Worm (Caenorhabditis elegans) whole organism, L4 larva: ENCODE measurements around the gene sdc-2.

Source experiments
- F26F4.8 ChIP-seq: fragments of 200-800 bp; sonication (Bioruptor generic); conservative IDR thresholded peaks from 2 replicates; pipeline ENCODE4 v1.3.6; 2022; ENCODE audit warnings: missing genetic modification characterization, missing compliant biosample characterization
- F37D6.2 ChIP-seq: sonication (generic microtip); optimal IDR thresholded peaks from 2 replicates; lab custom pipeline; 2016; ENCODE audit warnings: mild to moderate bottlenecking, missing genetic modification characterization, missing compliant biosample characterization
- F49E8.2 ChIP-seq: sonication (generic microtip); optimal IDR thresholded peaks from 2 replicates; lab custom pipeline; 2016; ENCODE audit warnings: missing compliant biosample characterization, mild to moderate bottlenecking, missing genetic modification characterization, borderline replicate concordance
- T20F7.1 ChIP-seq: fragments of 200-800 bp; sonication (Bioruptor generic); optimal IDR thresholded peaks from 2 replicates; lab custom pipeline; 2018; ENCODE audit warnings: mild to moderate bottlenecking, missing genetic modification characterization, missing compliant biosample characterization
- Y105C5A.15 ChIP-seq: fragments of 200-800 bp; sonication (Bioruptor generic); IDR thresholded peaks from 2 replicates; pipeline ENCODE4 v1.3.6; 2022; ENCODE audit warnings: missing genetic modification characterization, missing compliant biosample characterization
- Y48G9A.11 ChIP-seq: fragments of 200-800 bp; sonication (Bioruptor generic); IDR thresholded peaks from 2 replicates; pipeline ENCODE4 v1.3.6; 2022; ENCODE audit warnings: missing genetic modification reagents, missing genetic modification characterization, missing compliant biosample characterization
- ZK546.5 ChIP-seq, 2 experiments: sonication (generic microtip); optimal IDR thresholded peaks; 2 replicates each; lab custom pipeline; 2017; ENCODE audit warnings: missing biosample characterization in 2 of 2, missing genetic modification characterization in 2 of 2
- aha-1 ChIP-seq: fragments of 150-350 bp; peaks from one replicate; lab custom pipeline; 2014; ENCODE audit warnings: missing biosample characterization, missing genetic modification characterization
- aly-2 ChIP-seq: sonication (generic microtip); optimal IDR thresholded peaks from 2 replicates; lab custom pipeline; 2018; ENCODE audit warnings: missing biosample characterization, missing genetic modification characterization
- arid-1 ChIP-seq: fragments of 200-800 bp; sonication (Bioruptor generic); conservative IDR thresholded peaks from 2 replicates; pipeline ENCODE4 v1.3.6; 2022; ENCODE audit warnings: missing genetic modification reagents, missing genetic modification characterization, missing compliant biosample characterization
- attf-4 ChIP-seq: sonication (generic microtip); optimal IDR thresholded peaks from 3 replicates; lab custom pipeline; 2017; ENCODE audit warnings: missing biosample characterization, missing genetic modification characterization
- ceh-28 ChIP-seq: fragments of 150-350 bp; optimal IDR thresholded peaks from 2 replicates; lab custom pipeline; 2014; ENCODE audit warnings: missing biosample characterization, missing genetic modification reagents, missing genetic modification characterization
- ceh-32 ChIP-seq: sonication (generic microtip); optimal IDR thresholded peaks from 2 replicates; lab custom pipeline; 2016; ENCODE audit warnings: mild to moderate bottlenecking, missing genetic modification characterization, missing compliant biosample characterization; ENCODE audit not compliant: poor library complexity
- ceh-44 ChIP-seq: fragments of 200-800 bp; sonication (Bioruptor generic); IDR thresholded peaks from 2 replicates; pipeline ENCODE4 v1.3.6; 2022; ENCODE audit warnings: missing genetic modification reagents, missing genetic modification characterization, missing compliant biosample characterization
- ces-1 ChIP-seq: fragments of 150-350 bp; sonication (generic microtip); optimal IDR thresholded peaks from 4 replicates; lab custom pipeline; 2014; ENCODE audit warnings: missing biosample characterization, missing genetic modification reagents, missing genetic modification characterization
- cey-2 ChIP-seq: sonication (generic microtip); optimal IDR thresholded peaks from 3 replicates; lab custom pipeline; 2017; ENCODE audit warnings: missing genetic modification characterization, mild to moderate bottlenecking, missing compliant biosample characterization, antibody characterized with exemption, borderline replicate concordance; ENCODE audit not compliant: insufficient read depth
- daf-16 ChIP-seq, 3 experiments: sonication (generic microtip); optimal IDR thresholded peaks; 2 replicates each; lab custom pipeline; 2016 to 2017; ENCODE audit warnings: missing genetic modification characterization in 3 of 3, missing genetic modification reagents in 3 of 3, mild to moderate bottlenecking in 2 of 3, missing compliant biosample characterization in 2 of 3, missing biosample characterization in 1 of 3, moderate library complexity in 1 of 3
- dmd-6 ChIP-seq: fragments of 200-800 bp; sonication (Bioruptor generic); IDR thresholded peaks from 2 replicates; pipeline ENCODE4 v1.3.6; 2022; ENCODE audit warnings: missing genetic modification reagents, missing genetic modification characterization, missing compliant biosample characterization
- dmd-9 ChIP-seq: fragments of 200-800 bp; sonication (Bioruptor generic); IDR thresholded peaks from 2 replicates; pipeline ENCODE4 v1.3.6; 2022; ENCODE audit warnings: missing genetic modification reagents, missing genetic modification characterization, missing compliant biosample characterization
- duxl-1 ChIP-seq: sonication (generic microtip); optimal IDR thresholded peaks from 2 replicates; lab custom pipeline; 2016; ENCODE audit warnings: mild to moderate bottlenecking, missing genetic modification characterization, moderate library complexity, missing compliant biosample characterization; ENCODE audit not compliant: poor library complexity
- dve-1 ChIP-seq: sonication (generic microtip); optimal IDR thresholded peaks from 2 replicates; lab custom pipeline; 2017; ENCODE audit warnings: antibody characterized with exemption, mild to moderate bottlenecking, missing genetic modification characterization, missing compliant biosample characterization; ENCODE audit not compliant: insufficient read depth
- egl-27 ChIP-seq: sonication (generic microtip); optimal IDR thresholded peaks from 3 replicates; lab custom pipeline; 2017; ENCODE audit warnings: missing biosample characterization, missing genetic modification reagents, missing genetic modification characterization
- fkh-10 ChIP-seq: fragments of 150-350 bp; optimal IDR thresholded peaks from 2 replicates; lab custom pipeline; 2014; ENCODE audit warnings: missing biosample characterization, missing genetic modification reagents, missing genetic modification characterization
- jun-1 ChIP-seq: fragments of 150-350 bp; optimal IDR thresholded peaks from 2 replicates; lab custom pipeline; 2014; ENCODE audit warnings: missing biosample characterization, missing genetic modification reagents, missing genetic modification characterization
- lin-1 ChIP-seq: fragments of 200-800 bp; sonication (Bioruptor generic); IDR thresholded peaks from 2 replicates; pipeline ENCODE4 v1.3.6; 2022; ENCODE audit warnings: missing genetic modification reagents, missing genetic modification characterization, missing compliant biosample characterization
- lin-15B ChIP-seq: fragments of 150-350 bp; sonication (generic microtip); optimal IDR thresholded peaks from 3 replicates; lab custom pipeline; 2014; ENCODE audit warnings: missing biosample characterization, missing genetic modification characterization
- lin-38 ChIP-seq: fragments of 200-800 bp; sonication (Bioruptor generic); IDR thresholded peaks from 2 replicates; pipeline ENCODE4 v1.3.6; 2022; ENCODE audit warnings: missing genetic modification reagents, missing genetic modification characterization, missing compliant biosample characterization
- lsy-2 ChIP-seq, 2 experiments: fragments of 150-350 bp in 1 of 2; sonication (generic microtip) in 1 of 2; optimal IDR thresholded peaks; 2 replicates each; lab custom pipeline; 2014 to 2017; ENCODE audit warnings: missing biosample characterization in 2 of 2, missing genetic modification characterization in 2 of 2
- madf-5 ChIP-seq, 2 experiments: fragments of 200-800 bp; sonication (Bioruptor generic); IDR thresholded peaks; 2 replicates each; pipeline ENCODE4 v1.3.6; 2022; ENCODE audit warnings: missing compliant biosample characterization in 2 of 2, missing genetic modification characterization in 2 of 2
- mdl-1 ChIP-seq, 2 experiments: fragments of 150-350 bp in 1 of 2; sonication (generic microtip) in 1 of 2; optimal IDR thresholded peaks; 2 replicates each; lab custom pipeline; 2014 to 2017; ENCODE audit warnings: missing biosample characterization in 2 of 2, missing genetic modification characterization in 2 of 2
- mdt-29 ChIP-seq: fragments of 200-800 bp; sonication (Bioruptor generic); IDR thresholded peaks from 2 replicates; pipeline ENCODE4 v1.3.6; 2022; ENCODE audit warnings: missing genetic modification reagents, missing genetic modification characterization, missing compliant biosample characterization
- mep-1 ChIP-seq: fragments of 150-350 bp; sonication (generic microtip); optimal IDR thresholded peaks from 3 replicates; lab custom pipeline; 2014; ENCODE audit warnings: missing biosample characterization, missing genetic modification characterization
- mxl-2 ChIP-seq: fragments of 200-800 bp; sonication (Bioruptor generic); conservative IDR thresholded peaks from 2 replicates; pipeline ENCODE4 v1.3.6; 2022; ENCODE audit warnings: missing genetic modification reagents, missing genetic modification characterization, missing compliant biosample characterization
- nhr-237 ChIP-seq: sonication (generic microtip); optimal IDR thresholded peaks from 2 replicates; lab custom pipeline; 2017; ENCODE audit warnings: missing biosample characterization, missing genetic modification characterization
- nhr-25 ChIP-seq: sonication (generic microtip); optimal IDR thresholded peaks from 2 replicates; lab custom pipeline; 2017; ENCODE audit warnings: missing genetic modification characterization, mild to moderate bottlenecking, missing compliant biosample characterization, antibody characterized with exemption, moderate library complexity, borderline replicate concordance; ENCODE audit not compliant: insufficient read depth
- nhr-41 ChIP-seq: fragments of 200-800 bp; sonication (Bioruptor generic); IDR thresholded peaks from 2 replicates; pipeline ENCODE4 v1.3.6; 2022; ENCODE audit warnings: missing genetic modification reagents, missing genetic modification characterization, missing compliant biosample characterization
- nhr-42 ChIP-seq: fragments of 200-800 bp; sonication (Bioruptor generic); IDR thresholded peaks from 2 replicates; pipeline ENCODE4 v1.3.6; 2022; ENCODE audit warnings: missing genetic modification characterization, missing compliant biosample characterization
- nhr-6 ChIP-seq: fragments of 150-350 bp; optimal IDR thresholded peaks from 2 replicates; lab custom pipeline; 2014; ENCODE audit warnings: missing biosample characterization, missing genetic modification characterization
- nhr-77 ChIP-seq: fragments of 150-350 bp; optimal IDR thresholded peaks from 2 replicates; lab custom pipeline; 2014; ENCODE audit warnings: missing biosample characterization, missing genetic modification characterization
- pqm-1 ChIP-seq: sonication (generic microtip); optimal IDR thresholded peaks from 2 replicates; lab custom pipeline; 2017; ENCODE audit warnings: missing biosample characterization, missing genetic modification characterization
- rbr-2 ChIP-seq: sonication (generic microtip); optimal IDR thresholded peaks from 2 replicates; lab custom pipeline; 2016; ENCODE audit warnings: missing genotype, missing genetic modification characterization, missing compliant biosample characterization
- saeg-2 ChIP-seq: fragments of 200-800 bp; sonication (Bioruptor generic); IDR thresholded peaks from 2 replicates; pipeline ENCODE4 v1.3.6; 2022; ENCODE audit warnings: missing genetic modification reagents, missing genetic modification characterization, missing compliant biosample characterization
- set-16 ChIP-seq: fragments of 200-800 bp; sonication (Bioruptor generic); IDR thresholded peaks from 2 replicates; pipeline ENCODE4 v1.3.6; 2022; ENCODE audit warnings: missing genetic modification reagents, missing genetic modification characterization, missing compliant biosample characterization
- skn-1 ChIP-seq: fragments of 150-350 bp; optimal IDR thresholded peaks from 2 replicates; lab custom pipeline; 2014; ENCODE audit warnings: missing biosample characterization, missing genetic modification characterization
- spr-1 ChIP-seq: sonication (generic microtip); optimal IDR thresholded peaks from 2 replicates; lab custom pipeline; 2016; ENCODE audit warnings: mild to moderate bottlenecking, missing genetic modification characterization, missing compliant biosample characterization
- tra-1 ChIP-seq: fragments of 200-800 bp; sonication (Bioruptor generic); IDR thresholded peaks from 2 replicates; pipeline ENCODE4 v1.3.6; 2022; ENCODE audit warnings: missing genetic modification reagents, missing genetic modification characterization, missing compliant biosample characterization
- unc-62 ChIP-seq, 3 experiments: fragments of 150-350 bp in 1 of 3; sonication (generic microtip); optimal IDR thresholded peaks in 2 of 3; peaks in 1 of 3; 1 replicate in 1 of 3; 2 replicates in 2 of 3; lab custom pipeline; 2014 to 2017; ENCODE audit warnings: missing biosample characterization in 3 of 3, missing genetic modification characterization in 3 of 3, missing genetic modification reagents in 3 of 3, missing genotype in 1 of 3
- vab-7 ChIP-seq: fragments of 200-800 bp; sonication (Bioruptor generic); IDR thresholded peaks from 2 replicates; pipeline ENCODE4 v1.3.6; 2022; ENCODE audit warnings: missing genetic modification reagents, missing genetic modification characterization, missing compliant biosample characterization

Gene sdc-2

ce11 chrX:11480990-11481824 is 41.3 kb upstream of the sdc-2 start (continued):
- TF ChIP-seq nhr-237 (tag; lab: Kevin White, UChicago): no peak
- TF ChIP-seq F26F4.8 (GFP tag; lab: Robert Waterston, UW): no peak
- TF ChIP-seq F37D6.2 (tag; lab: Kevin White, UChicago): no peak
- TF ChIP-seq aly-2 (tag; lab: Kevin White, UChicago): no peak
- peak; percentile 91 for TF ChIP-seq dve-1 (tag; lab: Kevin White, UChicago)
- no peak for TF ChIP-seq daf-16 (GFP tag; optimal IDR thresholded peaks at IDR 0.05; lab: Kevin White, UChicago)
- peak; percentile 60 for TF ChIP-seq daf-16 (tag; optimal IDR thresholded peaks at IDR 0.05; lab: Kevin White, UChicago)
- TF ChIP-seq ceh-44 (GFP tag; lab: Robert Waterston, UW): no peak
- TF ChIP-seq arid-1 (GFP tag; lab: Robert Waterston, UW): no peak
- peak; percentile 54 for TF ChIP-seq nhr-77 (tag; lab: Kevin White, UChicago)
- TF ChIP-seq mdt-29: no peak
- TF ChIP-seq fkh-10 (GFP tag; lab: Kevin White, UChicago): no peak
- TF ChIP-seq lin-38: 0 out of 2 replicates have a peak, but pooled peaks have one; percentile 18
- no peak for TF ChIP-seq Y105C5A.15 (GFP tag; lab: Robert Waterston, UW)
- TF ChIP-seq nhr-6: no peak
- TF ChIP-seq tra-1 (GFP tag; lab: Robert Waterston, UW): 0 out of 2 replicates have a peak, but pooled peaks have one; percentile 65
- TF ChIP-seq attf-4 (tag; lab: Kevin White, UChicago): no peak
- TF ChIP-seq vab-7 (GFP tag; lab: Robert Waterston, UW): no peak
- no peak for TF ChIP-seq saeg-2
- 0 out of 2 replicates have a peak, but pooled peaks have one; percentile 37 for TF ChIP-seq nhr-41 (GFP tag; lab: Robert Waterston, UW)
- TF ChIP-seq ZK546.5 (tag; optimal IDR thresholded peaks at IDR 0.05; lab: Kevin White, UChicago): no peak
- TF ChIP-seq jun-1 (tag; lab: Kevin White, UChicago): no peak
- no peak for TF ChIP-seq madf-5 (GFP tag; IDR thresholded peaks at IDR 0.05; lab: Robert Waterston, UW)
- TF ChIP-seq dmd-9 (GFP tag; lab: Robert Waterston, UW): no peak
- TF ChIP-seq dmd-6 (GFP tag; lab: Robert Waterston, UW): peak; percentile 94
- no peak for TF ChIP-seq T20F7.1 (GFP tag; lab: Kevin White, UChicago)
- no peak for TF ChIP-seq skn-1 (tag; lab: Kevin White, UChicago)
- TF ChIP-seq cey-2 (tag; lab: Kevin White, UChicago): no peak
- no peak for TF ChIP-seq duxl-1 (tag; lab: Kevin White, UChicago)
- TF ChIP-seq mdl-1 (tag; optimal IDR thresholded peaks at IDR 0.05; lab: Kevin White, UChicago): no peak
- TF ChIP-seq lsy-2 (tag; optimal IDR thresholded peaks at IDR 0.05; lab: Kevin White, UChicago): no peak
- TF ChIP-seq rbr-2 (tag; lab: Kevin White, UChicago): no peak
- no peak for TF ChIP-seq mxl-2 (GFP tag; lab: Robert Waterston, UW)
- TF ChIP-seq ceh-32 (tag; lab: Kevin White, UChicago): no peak
- no peak for TF ChIP-seq Y48G9A.11 (GFP tag; lab: Robert Waterston, UW)
- TF ChIP-seq unc-62 (GFP tag; optimal IDR thresholded peaks at IDR 0.05 in 1 of 2; lab: Kevin White, UChicago): peak in 1 of 2 experiments; percentile 93
- TF ChIP-seq unc-62 (tag; optimal IDR thresholded peaks at IDR 0.05; lab: Kevin White, UChicago): no peak
- peak; percentile 21 for TF ChIP-seq egl-27 (tag; lab: Kevin White, UChicago)
- TF ChIP-seq lin-1 (GFP tag; lab: Robert Waterston, UW): peak; percentile 84; the same call in 1 of the 2 replicates
- TF ChIP-seq spr-1: no peak
- peak; percentile 88 for TF ChIP-seq pqm-1 (tag; lab: Kevin White, UChicago)
- no peak for TF ChIP-seq nhr-42
- TF ChIP-seq mep-1: no peak
- no peak for TF ChIP-seq nhr-25 (tag; lab: Kevin White, UChicago)
- TF ChIP-seq F49E8.2 (tag; lab: Kevin White, UChicago): no peak
- no peak for TF ChIP-seq lin-15B (tag; lab: Kevin White, UChicago)
- no peak for TF ChIP-seq ces-1 (GFP tag; lab: Kevin White, UChicago)
- peak; percentile 91 for TF ChIP-seq aha-1 (tag; lab: Kevin White, UChicago)
- TF ChIP-seq set-16 (GFP tag; lab: Robert Waterston, UW): no peak
- no peak for TF ChIP-seq ceh-28 (tag; lab: Kevin White, UChicago)
